Fruit fly (Drosophila melanogaster): ENCODE measurements around the gene CG12194.

Gene CG12194

DNA sequence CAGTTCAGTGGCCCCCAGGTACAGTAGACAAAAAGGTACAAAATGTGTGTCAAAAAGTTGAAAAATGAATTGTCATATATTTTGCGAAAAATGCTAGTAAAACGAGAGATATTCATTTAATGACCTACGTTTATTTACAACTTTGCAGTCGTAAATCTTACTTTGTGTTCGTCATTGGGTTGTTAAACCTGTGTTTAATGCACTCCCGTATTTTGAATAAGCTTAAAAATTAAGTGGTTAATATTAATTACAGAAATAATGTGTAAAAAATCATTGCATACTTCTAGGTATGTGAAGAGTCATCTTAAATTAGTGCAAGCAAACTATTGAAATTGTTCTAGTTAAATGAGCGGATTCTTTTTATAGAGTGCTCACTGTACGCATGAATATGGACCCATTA, 50.4 kb downstream of the CG12194 start (continued):
- TF ChIP-seq CG15336 (GFP tag; IDR thresholded peaks at IDR 0.05) = no peak
- peak; percentile 25 for TF ChIP-seq spab (GFP tag; optimal IDR thresholded peaks at IDR 0.05)
- TF ChIP-seq topi (GFP tag; optimal IDR thresholded peaks at IDR 0.05) = peak; percentile 8
- TF ChIP-seq Sox102F (GFP tag; optimal IDR thresholded peaks at IDR 0.05) = no peak
- TF ChIP-seq CG11762 (GFP tag; optimal IDR thresholded peaks at IDR 0.05; ENCODE audit: insufficient read depth) = no peak
- no peak for TF ChIP-seq lz (GFP tag; optimal IDR thresholded peaks at IDR 0.05)

DNA sequence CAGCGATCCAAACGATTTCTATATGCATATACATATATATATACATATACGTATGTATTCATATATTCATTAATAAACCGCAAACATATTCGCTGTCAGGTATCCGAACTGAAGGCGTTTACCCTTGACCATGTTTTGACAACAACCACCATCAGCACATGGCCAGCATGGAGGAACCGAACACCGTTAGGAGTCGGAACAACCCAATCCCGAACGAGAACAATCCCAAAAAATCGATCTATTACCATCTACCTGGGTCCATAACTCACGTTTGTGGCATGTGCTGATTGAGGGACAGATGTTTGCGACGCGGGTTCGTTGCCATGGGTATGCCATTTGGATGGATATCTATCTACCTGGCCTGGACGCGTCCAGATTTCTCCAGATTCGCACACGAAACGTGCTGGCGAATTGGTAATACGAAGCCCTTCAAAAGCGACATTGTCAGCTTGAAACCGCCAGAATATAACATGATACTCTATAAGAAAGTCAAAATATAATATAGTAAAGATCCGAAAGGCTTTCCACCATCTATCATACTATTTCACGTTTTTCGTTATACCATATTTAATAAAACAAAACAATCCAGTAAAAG, 51.4 kb downstream of the CG12194 start, which contains the start of gene CG15625:
Gene CG15625 (plus strand): TSS at position 545 of the 595 bp plus-strand sequence.
- TF ChIP-seq CG4318 (GFP tag; optimal IDR thresholded peaks at IDR 0.05) (no peak), CG16779 (tag; optimal IDR thresholded peaks at IDR 0.05) (no peak), Sox102F (GFP tag; optimal IDR thresholded peaks at IDR 0.05) (no peak), vri (GFP tag; optimal IDR thresholded peaks at IDR 0.05) (no peak), fd59A (GFP tag; optimal IDR thresholded peaks at IDR 0.05) (no peak), OdsH (GFP tag; optimal IDR thresholded peaks at IDR 0.05) (no peak), CG32006 (GFP tag; optimal IDR thresholded peaks at IDR 0.05) (no peak), CG8319 (GFP tag; optimal IDR thresholded peaks at IDR 0.05) (no peak), CG6276 (GFP tag; optimal IDR thresholded peaks at IDR 0.05) (no peak), CG15336 (GFP tag; IDR thresholded peaks at IDR 0.05) (no peak), CG8119 (GFP tag; IDR thresholded peaks at IDR 0.05) (no peak), CG9139 (GFP tag; optimal IDR thresholded peaks at IDR 0.05) (no peak), net (GFP tag; optimal IDR thresholded peaks at IDR 0.05) (no peak), esn (GFP tag; optimal IDR thresholded peaks at IDR 0.05) (no peak), Eip93F (GFP tag; optimal IDR thresholded peaks at IDR 0.05) (no peak), CG6792 (GFP tag; optimal IDR thresholded peaks at IDR 0.05) (no peak), CG11294 (GFP tag; IDR thresholded peaks at IDR 0.05) (no peak), Sox15 (GFP tag; optimal IDR thresholded peaks at IDR 0.05) (no peak), CG31627 (GFP tag; optimal IDR thresholded peaks at IDR 0.05) (no peak), Eip78C (GFP tag) (no peak)

All from whole organism, prepupa.